Worm (Caenorhabditis elegans) whole organism, L4 larva: ENCODE results near the gene C04B4.6.
"Not testable (repeated sequence)": the region's sequence is repeated elsewhere in the genome, so short reads cannot be mapped to it uniquely, and the experiment has no call there.

Experiments
- D1046.2 ChIP-seq: fragments of 200-800 bp; sonication (Bioruptor generic); IDR thresholded peaks from 2 replicates; pipeline ENCODE4 v1.3.6; 2022; ENCODE audit warnings: missing genetic modification characterization, missing compliant biosample characterization
- Y105C5A.15 ChIP-seq: fragments of 200-800 bp; sonication (Bioruptor generic); IDR thresholded peaks from 2 replicates; pipeline ENCODE4 v1.3.6; 2022; ENCODE audit warnings: missing genetic modification characterization, missing compliant biosample characterization
- ceh-44 ChIP-seq: fragments of 200-800 bp; sonication (Bioruptor generic); IDR thresholded peaks from 2 replicates; pipeline ENCODE4 v1.3.6; 2022; ENCODE audit warnings: missing genetic modification reagents, missing genetic modification characterization, missing compliant biosample characterization
- ceh-82 ChIP-seq: sonication (generic microtip); optimal IDR thresholded peaks from 2 replicates; lab custom pipeline; 2017; ENCODE audit warnings: missing biosample characterization, missing genetic modification characterization
- ces-1 ChIP-seq: fragments of 150-350 bp; sonication (generic microtip); optimal IDR thresholded peaks from 4 replicates; lab custom pipeline; 2014; ENCODE audit warnings: missing biosample characterization, missing genetic modification reagents, missing genetic modification characterization
- daf-19 ChIP-seq: fragments of 200-800 bp; sonication (Bioruptor generic); conservative IDR thresholded peaks from 2 replicates; pipeline ENCODE4 v1.3.6; 2022; ENCODE audit warnings: missing genetic modification characterization, missing compliant biosample characterization
- egl-27 ChIP-seq: sonication (generic microtip); optimal IDR thresholded peaks from 3 replicates; lab custom pipeline; 2017; ENCODE audit warnings: missing biosample characterization, missing genetic modification reagents, missing genetic modification characterization
- lin-15B ChIP-seq: fragments of 150-350 bp; sonication (generic microtip); optimal IDR thresholded peaks from 3 replicates; lab custom pipeline; 2014; ENCODE audit warnings: missing biosample characterization, missing genetic modification characterization
- mdl-1 ChIP-seq, 2 experiments: fragments of 150-350 bp in 1 of 2; sonication (generic microtip) in 1 of 2; optimal IDR thresholded peaks; 2 replicates each; lab custom pipeline; 2014 to 2017; ENCODE audit warnings: missing biosample characterization in 2 of 2, missing genetic modification characterization in 2 of 2
- nhr-111 ChIP-seq: fragments of 200-800 bp; sonication (Bioruptor generic); optimal IDR thresholded peaks from 2 replicates; lab custom pipeline; 2018; ENCODE audit warnings: mild to moderate bottlenecking, missing genetic modification characterization, missing compliant biosample characterization
- nhr-25 ChIP-seq: sonication (generic microtip); optimal IDR thresholded peaks from 2 replicates; lab custom pipeline; 2017; ENCODE audit warnings: missing genetic modification characterization, mild to moderate bottlenecking, missing compliant biosample characterization, antibody characterized with exemption, moderate library complexity, borderline replicate concordance; ENCODE audit not compliant: insufficient read depth
- nhr-42 ChIP-seq: fragments of 200-800 bp; sonication (Bioruptor generic); IDR thresholded peaks from 2 replicates; pipeline ENCODE4 v1.3.6; 2022; ENCODE audit warnings: missing genetic modification characterization, missing compliant biosample characterization
- snpc-4 ChIP-seq: fragments of 150-350 bp; optimal IDR thresholded peaks from 2 replicates; lab custom pipeline; 2014; ENCODE audit warnings: missing biosample characterization, missing genetic modification characterization

- TF ChIP-seq ceh-82 (tag; lab: Kevin White, UChicago); snpc-4 (tag; lab: Kevin White, UChicago); lin-15B (tag; lab: Kevin White, UChicago); nhr-42 (GFP tag; lab: Robert Waterston, UW); nhr-111 (GFP tag; lab: Kevin White, UChicago); daf-19 (GFP tag; lab: Robert Waterston, UW); egl-27 (tag; lab: Kevin White, UChicago); nhr-25 (tag; lab: Kevin White, UChicago); ceh-44; mdl-1 (tag; optimal IDR thresholded peaks at IDR 0.05; lab: Kevin White, UChicago); D1046.2; ces-1; Y105C5A.15 (GFP tag; lab: Robert Waterston, UW): not testable (repeated sequence)
Observed at ce11 chrX:12302755-12303154, 27.3 kb upstream of the C04B4.6 start, which contains the start of gene dot-1.3.
